Fruit fly (Drosophila melanogaster) whole organism, embryonic: ENCODE measurements around the gene g.

Experiments
- BEAF-32 ChIP-seq: fragments of 200-800 bp; sonication (Bioruptor generic); optimal IDR thresholded peaks from 3 replicates; lab custom pipeline; 2017; ENCODE audit warnings: missing biosample characterization, missing genetic modification characterization, mild to moderate bottlenecking, moderate library complexity, missing genetic modification reagents
- CG10654 ChIP-seq: fragments of 200-800 bp; sonication (Bioruptor generic); optimal IDR thresholded peaks from 2 replicates; lab custom pipeline; 2016; ENCODE audit warnings: missing biosample characterization, missing genetic modification characterization
- CG10979 ChIP-seq: fragments of 200-800 bp; sonication (Bioruptor generic); optimal IDR thresholded peaks from 2 replicates; lab custom pipeline; 2018; ENCODE audit warnings: missing biosample characterization, mild to moderate bottlenecking, missing genetic modification characterization, moderate library complexity
- CG11696 ChIP-seq: fragments of 200-800 bp; sonication (Bioruptor generic); IDR thresholded peaks from 2 replicates; pipeline ENCODE4 v1.3.6; 2022; ENCODE audit warnings: missing biosample characterization, missing genetic modification characterization
- CG12744 ChIP-seq: fragments of 200-800 bp; sonication (Bioruptor generic); optimal IDR thresholded peaks from 2 replicates; lab custom pipeline; 2016; ENCODE audit warnings: missing biosample characterization, missing genetic modification characterization
- CG13775 ChIP-seq: fragments of 200-800 bp; sonication (Bioruptor generic); optimal IDR thresholded peaks from 3 replicates; lab custom pipeline; 2017; ENCODE audit warnings: missing biosample characterization, mild to moderate bottlenecking, missing genetic modification characterization
- CG13894 ChIP-seq: fragments of 200-800 bp; sonication (Bioruptor generic); optimal IDR thresholded peaks from 3 replicates; lab custom pipeline; 2018; ENCODE audit warnings: missing biosample characterization, mild to moderate bottlenecking, missing genetic modification characterization, moderate library complexity
- CG15514 ChIP-seq: fragments of 200-800 bp; sonication (Bioruptor generic); optimal IDR thresholded peaks from 3 replicates; lab custom pipeline; 2017; ENCODE audit warnings: missing biosample characterization, missing genetic modification characterization, mild to moderate bottlenecking, moderate library complexity, missing genetic modification reagents
- CG16813 ChIP-seq: fragments of 200-800 bp; sonication (Bioruptor generic); IDR thresholded peaks from 3 replicates; pipeline ENCODE4 v1.3.6; 2022; ENCODE audit warnings: missing biosample characterization, missing genetic modification characterization; ENCODE audit not compliant: partially characterized antibody
- CG17385 ChIP-seq: fragments of 200-800 bp; sonication (Bioruptor generic); optimal IDR thresholded peaks from 3 replicates; lab custom pipeline; 2018; ENCODE audit warnings: missing biosample characterization, mild to moderate bottlenecking, missing genetic modification characterization
- CG17802 ChIP-seq: fragments of 200-800 bp; sonication (Bioruptor generic); optimal IDR thresholded peaks from 2 replicates; lab custom pipeline; 2018; ENCODE audit warnings: missing biosample characterization, mild to moderate bottlenecking, missing genetic modification characterization, moderate library complexity
- CG17912 ChIP-seq: fragments of 200-800 bp; sonication (Bioruptor generic); optimal IDR thresholded peaks from 2 replicates; lab custom pipeline; 2018; ENCODE audit warnings: missing biosample characterization, mild to moderate bottlenecking, missing genetic modification characterization
- CG2199 ChIP-seq: fragments of 200-800 bp; sonication (Bioruptor generic); IDR thresholded peaks from 3 replicates; pipeline ENCODE4 v1.3.6; 2022; ENCODE audit warnings: missing biosample characterization, missing genetic modification characterization
- CG2875 ChIP-seq: fragments of 200-800 bp; sonication (Bioruptor generic); optimal IDR thresholded peaks from 2 replicates; lab custom pipeline; 2017; ENCODE audit warnings: missing biosample characterization, mild to moderate bottlenecking, missing genetic modification characterization, missing genetic modification reagents
- CG3163 ChIP-seq: fragments of 200-800 bp; sonication (Bioruptor generic); optimal IDR thresholded peaks from 3 replicates; lab custom pipeline; 2016; ENCODE audit warnings: missing biosample characterization, missing genetic modification characterization
- CG32767 ChIP-seq: fragments of 200-800 bp; sonication (Bioruptor generic); IDR thresholded peaks from 2 replicates; pipeline ENCODE4 v1.3.6; 2022; ENCODE audit warnings: missing biosample characterization, missing genetic modification characterization
- CG4360 ChIP-seq: fragments of 200-800 bp; sonication (Bioruptor generic); IDR thresholded peaks from 2 replicates; pipeline ENCODE4 v1.3.6; 2022; ENCODE audit warnings: missing biosample characterization, missing genetic modification characterization
- CG4820 ChIP-seq: fragments of 200-800 bp; sonication (Bioruptor generic); optimal IDR thresholded peaks from 3 replicates; lab custom pipeline; 2016; ENCODE audit warnings: missing biosample characterization, missing genetic modification characterization
- CG7963 ChIP-seq: fragments of 200-800 bp; sonication (Bioruptor generic); IDR thresholded peaks from 3 replicates; pipeline ENCODE4 v1.3.6; 2022; ENCODE audit warnings: missing biosample characterization, missing genetic modification characterization; ENCODE audit not compliant: partially characterized antibody
- CG9609 ChIP-seq: fragments of 200-800 bp; sonication (Bioruptor generic); optimal IDR thresholded peaks from 3 replicates; lab custom pipeline; 2016; ENCODE audit warnings: missing biosample characterization, missing genetic modification characterization
- D19B ChIP-seq: fragments of 200-800 bp; sonication (Bioruptor generic); optimal IDR thresholded peaks from 2 replicates; lab custom pipeline; 2017; ENCODE audit warnings: missing biosample characterization, mild to moderate bottlenecking, missing genetic modification characterization
- Dfd ChIP-seq, 2 experiments: fragments of >200 bp; optimal IDR thresholded peaks; 2 replicates each; lab custom pipeline; 2017; ENCODE audit warnings: missing biosample characterization in 2 of 2, missing genetic modification characterization in 2 of 2
- Fer1 ChIP-seq: fragments of 200-800 bp; sonication (Bioruptor generic); optimal IDR thresholded peaks from 2 replicates; lab custom pipeline; 2017; ENCODE audit warnings: missing biosample characterization, mild to moderate bottlenecking, missing genetic modification characterization
- Fer2 ChIP-seq: fragments of 200-800 bp; sonication (Bioruptor generic); optimal IDR thresholded peaks from 2 replicates; lab custom pipeline; 2018; ENCODE audit warnings: missing biosample characterization, mild to moderate bottlenecking, missing genetic modification characterization, moderate library complexity
- H2.0 ChIP-seq: fragments of 200-800 bp; sonication (Bioruptor generic); IDR thresholded peaks from 2 replicates; pipeline ENCODE4 v1.3.6; 2022; ENCODE audit warnings: missing biosample characterization, missing genetic modification characterization
- NfI ChIP-seq: fragments of 200-800 bp; sonication (Bioruptor generic); optimal IDR thresholded peaks from 3 replicates; lab custom pipeline; 2018; ENCODE audit warnings: missing biosample characterization, mild to moderate bottlenecking, missing genetic modification characterization, moderate library complexity
- Pdp1 ChIP-seq, 2 experiments: fragments of 200-800 bp; sonication (Bioruptor generic); optimal IDR thresholded peaks; 3 replicates each; lab custom pipeline; 2016; ENCODE audit warnings: missing biosample characterization in 2 of 2, missing genetic modification characterization in 2 of 2, mild to moderate bottlenecking in 1 of 2, moderate library complexity in 1 of 2
- Rfx ChIP-seq: fragments of 200-800 bp; sonication (Bioruptor generic); IDR thresholded peaks from 2 replicates; pipeline ENCODE4 v1.3.6; 2022; ENCODE audit warnings: missing biosample characterization, missing genetic modification characterization
- Sox102F ChIP-seq: fragments of 200-800 bp; sonication (Bioruptor generic); optimal IDR thresholded peaks from 2 replicates; lab custom pipeline; 2018; ENCODE audit warnings: missing biosample characterization, mild to moderate bottlenecking, missing genetic modification characterization, moderate library complexity
- Trl ChIP-seq, 3 experiments: fragments of >200 bp in 2 of 3; fragments of 200-800 bp in 1 of 3; sonication (Bioruptor generic) in 1 of 3; optimal IDR thresholded peaks; 2 replicates in 1 of 3; 3 replicates in 2 of 3; lab custom pipeline; 2016 to 2017; ENCODE audit warnings: missing biosample characterization in 1 of 3, missing genetic modification characterization in 1 of 3
- Usf ChIP-seq: fragments of 200-800 bp; sonication (Bioruptor generic); optimal IDR thresholded peaks from 2 replicates; lab custom pipeline; 2017; ENCODE audit warnings: missing genotype, missing biosample characterization, missing genetic modification characterization
- ash1 ChIP-seq: fragments of 200-800 bp; sonication (Bioruptor generic); optimal IDR thresholded peaks from 2 replicates; lab custom pipeline; 2018; ENCODE audit warnings: missing biosample characterization, mild to moderate bottlenecking, missing genetic modification characterization
- bab2 ChIP-seq: fragments of 200-800 bp; sonication (Bioruptor generic); optimal IDR thresholded peaks from 2 replicates; lab custom pipeline; 2016; ENCODE audit warnings: missing biosample characterization, missing genetic modification characterization
- bbx ChIP-seq: fragments of 200-800 bp; sonication (Bioruptor generic); IDR thresholded peaks from 2 replicates; pipeline ENCODE4 v1.3.6; 2022; ENCODE audit warnings: missing biosample characterization, missing genetic modification characterization; ENCODE audit not compliant: partially characterized antibody
- btn ChIP-seq: fragments of 200-800 bp; sonication (Bioruptor generic); optimal IDR thresholded peaks from 2 replicates; lab custom pipeline; 2016; ENCODE audit warnings: missing biosample characterization, missing genetic modification characterization
- cas ChIP-seq: fragments of 200-800 bp; sonication (Bioruptor generic); IDR thresholded peaks from 2 replicates; pipeline ENCODE4 v1.3.6; 2022; ENCODE audit warnings: missing biosample characterization, missing genetic modification characterization
- ci ChIP-seq: fragments of 200-800 bp; sonication (Bioruptor generic); IDR thresholded peaks from 3 replicates; pipeline ENCODE4 v1.3.6; 2022; ENCODE audit warnings: missing biosample characterization, missing genetic modification characterization
- dmrt11E ChIP-seq: fragments of 200-800 bp; sonication (Bioruptor generic); optimal IDR thresholded peaks from 3 replicates; lab custom pipeline; 2018; ENCODE audit warnings: missing biosample characterization, mild to moderate bottlenecking, missing genetic modification characterization, moderate library complexity
- esg ChIP-seq: fragments of 200-800 bp; sonication (Bioruptor generic); conservative IDR thresholded peaks from 2 replicates; pipeline ENCODE4 v1.3.6; 2022; ENCODE audit warnings: missing biosample characterization, missing genetic modification characterization
- gcm2 ChIP-seq: fragments of 200-800 bp; sonication (Bioruptor generic); optimal IDR thresholded peaks from 2 replicates; lab custom pipeline; 2016; ENCODE audit warnings: missing biosample characterization, missing genetic modification characterization
- h ChIP-seq: fragments of >200 bp; optimal IDR thresholded peaks from 2 replicates; lab custom pipeline; 2017
- her ChIP-seq: fragments of 200-800 bp; sonication (Bioruptor generic); optimal IDR thresholded peaks from 2 replicates; lab custom pipeline; 2016; ENCODE audit warnings: missing biosample characterization, missing genetic modification characterization
- lilli ChIP-seq: fragments of 200-800 bp; sonication (Bioruptor generic); optimal IDR thresholded peaks from 3 replicates; lab custom pipeline; 2016; ENCODE audit warnings: missing biosample characterization, missing genetic modification characterization
- nerfin-2 ChIP-seq: fragments of 200-800 bp; sonication (Bioruptor generic); IDR thresholded peaks from 2 replicates; pipeline ENCODE4 v1.3.6; 2022; ENCODE audit warnings: missing biosample characterization, missing genetic modification characterization; ENCODE audit not compliant: partially characterized antibody
- oc ChIP-seq: fragments of 200-800 bp; sonication (Bioruptor generic); optimal IDR thresholded peaks from 2 replicates; lab custom pipeline; 2018; ENCODE audit warnings: missing biosample characterization, mild to moderate bottlenecking, missing genetic modification characterization, moderate library complexity
- pb ChIP-seq: fragments of 200-800 bp; sonication (Bioruptor generic); optimal IDR thresholded peaks from 3 replicates; lab custom pipeline; 2016; ENCODE audit warnings: missing biosample characterization, missing genetic modification characterization
- pnt ChIP-seq: fragments of 200-800 bp; sonication (Bioruptor generic); optimal IDR thresholded peaks from 3 replicates; lab custom pipeline; 2016; ENCODE audit warnings: missing biosample characterization, missing genetic modification characterization
- pros ChIP-seq: fragments of 200-800 bp; sonication (Bioruptor generic); optimal IDR thresholded peaks from 3 replicates; lab custom pipeline; 2019; ENCODE audit warnings: missing biosample characterization, mild to moderate bottlenecking, missing genetic modification characterization, moderate library complexity
- psq ChIP-seq: fragments of 200-800 bp; sonication (Bioruptor generic); optimal IDR thresholded peaks from 2 replicates; lab custom pipeline; 2017; ENCODE audit warnings: missing biosample characterization, missing genetic modification characterization

Gene g

DNA sequence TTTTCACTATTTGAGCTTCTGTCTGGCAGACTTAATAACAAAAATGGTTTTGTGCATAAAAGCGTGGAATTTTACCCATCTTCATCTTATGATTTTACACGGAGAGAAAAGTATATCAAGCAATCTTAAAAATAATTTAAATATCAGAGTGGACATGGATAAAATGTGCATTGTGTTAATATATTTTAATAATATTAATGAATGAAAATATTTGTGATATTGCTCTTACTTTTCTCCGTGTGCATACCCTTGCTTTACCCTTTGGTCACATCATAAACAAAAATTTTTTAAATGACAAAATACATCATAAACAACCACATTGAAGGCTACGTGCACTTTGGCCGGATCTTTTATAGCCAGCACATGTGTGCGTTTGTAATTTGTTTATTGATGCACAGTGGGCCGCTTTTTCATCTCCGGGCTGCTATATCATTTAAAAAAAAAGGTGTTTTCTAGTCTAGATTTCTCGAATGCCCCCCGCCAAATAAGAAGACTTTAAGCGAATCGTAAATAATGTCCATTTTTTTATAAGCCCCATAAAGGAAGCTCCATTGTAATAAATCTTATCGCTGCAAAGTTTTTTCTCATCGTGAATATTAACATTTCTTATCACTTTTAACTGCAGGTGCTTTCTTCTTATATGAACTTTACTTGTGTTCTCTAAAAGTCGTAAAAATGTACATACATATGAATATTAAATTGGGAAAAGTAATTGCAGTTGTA lies 28.5 kb upstream of the g start (continued):
- 0 out of 2 replicates have a peak, but pooled peaks have one; percentile 8 for TF ChIP-seq cas (GFP tag; lab: Robert Waterston, UW)
- peak; percentile 60 for TF ChIP-seq Rfx (GFP tag; lab: Robert Waterston, UW)
- TF ChIP-seq nerfin-2: no peak
- TF ChIP-seq CG4360 (GFP tag; lab: Robert Waterston, UW): no peak
- no peak for TF ChIP-seq CG12744 (GFP tag; lab: Kevin White, UChicago)
- no peak for TF ChIP-seq pb (GFP tag; lab: Kevin White, UChicago)
- TF ChIP-seq her: no peak
- peak; percentile 44 for TF ChIP-seq CG2875 (GFP tag; lab: Kevin White, UChicago)
- TF ChIP-seq CG7963 (GFP tag; lab: Robert Waterston, UW): no peak
- TF ChIP-seq Usf (GFP tag; lab: Kevin White, UChicago): no peak
- TF ChIP-seq ci: peak; percentile 75
- TF ChIP-seq Pdp1 (GFP tag; optimal IDR thresholded peaks at IDR 0.05; lab: Kevin White, UChicago): no peak
- peak; percentile 53 for TF ChIP-seq CG10979 (tag; lab: Kevin White, UChicago)
- no peak for TF ChIP-seq CG32767 (GFP tag; lab: Robert Waterston, UW)
- TF ChIP-seq BEAF-32 (GFP tag; lab: Kevin White, UChicago): no peak
- TF ChIP-seq CG13894 (tag; lab: Kevin White, UChicago): no peak
- TF ChIP-seq psq (GFP tag; lab: Kevin White, UChicago): no peak
- no peak for TF ChIP-seq ash1 (GFP tag; lab: Kevin White, UChicago)
- TF ChIP-seq pros (GFP tag; lab: Kevin White, UChicago): no peak
- TF ChIP-seq dmrt11E (tag; lab: Kevin White, UChicago): no peak
- TF ChIP-seq pnt: no peak
- no peak for TF ChIP-seq bab2 (GFP tag; lab: Kevin White, UChicago)
- no peak for TF ChIP-seq gcm2 (GFP tag; lab: Kevin White, UChicago)
- no peak for TF ChIP-seq Fer2
- TF ChIP-seq CG17912 (GFP tag; lab: Kevin White, UChicago): no peak
- TF ChIP-seq H2.0 (GFP tag; lab: Robert Waterston, UW): 0 out of 2 replicates have a peak, but pooled peaks have one; percentile 20
- TF ChIP-seq CG16813 (GFP tag; lab: Robert Waterston, UW): no peak
- TF ChIP-seq CG11696: no peak
- no peak for TF ChIP-seq Trl (optimal IDR thresholded peaks at IDR 0.05; lab: Kevin White, UChicago)
- peak; percentile 5 for TF ChIP-seq Trl (GFP tag; optimal IDR thresholded peaks at IDR 0.05; lab: Kevin White, UChicago)
- TF ChIP-seq D19B (GFP tag; lab: Kevin White, UChicago): peak; percentile 8
- TF ChIP-seq CG3163 (GFP tag; lab: Kevin White, UChicago): no peak
- peak; percentile 39; the same call in 1 of the 3 replicates for TF ChIP-seq CG2199 (GFP tag; lab: Robert Waterston, UW)
- no peak for TF ChIP-seq lilli (GFP tag; lab: Kevin White, UChicago)
- TF ChIP-seq CG9609: peak; percentile 1
- no peak for TF ChIP-seq btn (GFP tag; lab: Kevin White, UChicago)
- TF ChIP-seq NfI (GFP tag; lab: Kevin White, UChicago): peak; percentile 11
- TF ChIP-seq Dfd (GFP tag; optimal IDR thresholded peaks at IDR 0.05; lab: Kevin White, UChicago): no peak
- TF ChIP-seq CG13775 (GFP tag; lab: Kevin White, UChicago): peak; percentile 27
- no peak for TF ChIP-seq CG10654
- no peak for TF ChIP-seq h (lab: Kevin White, UChicago)
- peak; percentile 36 for TF ChIP-seq oc (tag; lab: Kevin White, UChicago)
- TF ChIP-seq CG17385 (GFP tag; lab: Kevin White, UChicago): peak; percentile 25
- TF ChIP-seq CG4820 (GFP tag; lab: Kevin White, UChicago): peak; percentile 34
- peak; percentile 41; the same call in 1 of the 2 replicates for TF ChIP-seq esg (GFP tag; lab: Robert Waterston, UW)
- TF ChIP-seq CG17802 (tag; lab: Kevin White, UChicago): no peak
- no peak for TF ChIP-seq bbx (GFP tag; lab: Robert Waterston, UW)
- no peak for TF ChIP-seq CG15514 (GFP tag; lab: Kevin White, UChicago)
- TF ChIP-seq Fer1 (GFP tag; lab: Kevin White, UChicago): peak; percentile 45
- TF ChIP-seq Sox102F (GFP tag; lab: Kevin White, UChicago): peak; percentile 79
